Worm (Caenorhabditis elegans) whole organism, L4/young adult: Measurements from ENCODE around the gene pmk-2.

ENCODE experiments used
- W03F9.2 ChIP-seq: fragments of 150-350 bp; optimal IDR thresholded peaks from 2 replicates; lab custom pipeline; 2014; ENCODE audit warnings: missing biosample characterization, missing genetic modification characterization
- dao-5 ChIP-seq: sonication (generic microtip); optimal IDR thresholded peaks from 2 replicates; lab custom pipeline; 2016; ENCODE audit warnings: missing genotype, missing genetic modification characterization, moderate library complexity, missing compliant biosample characterization
- him-1 ChIP-seq: sonication (generic microtip); optimal IDR thresholded peaks from 2 replicates; lab custom pipeline; 2016; ENCODE audit warnings: missing genotype, missing genetic modification reagents, missing genetic modification characterization, missing compliant biosample characterization

Gene pmk-2

ce11 chrIV:8154966-8155365 lies 11.7 kb downstream of the pmk-2 start:
- TF ChIP-seq him-1 (tag; lab: Kevin White, UChicago) (no peak), W03F9.2 (no peak), dao-5 (tag; lab: Kevin White, UChicago) (no peak)

ce11 chrIV:8157161-8157560 lies 13.9 kb downstream of the pmk-2 start, which contains the start of gene B0218.5:
B0218.5 (minus strand) TSS chrIV:8157261.
- TF ChIP-seq W03F9.2: no peak
- TF ChIP-seq him-1 (tag; lab: Kevin White, UChicago): no peak

- TF ChIP-seq W03F9.2: no peak
- TF ChIP-seq dao-5 (tag; lab: Kevin White, UChicago): no peak
- TF ChIP-seq him-1 (tag; lab: Kevin White, UChicago): no peak
Measured at ce11 chrIV:8159087-8159486, 15.8 kb downstream of the pmk-2 start, which contains the start of gene faah-1. faah-1 (plus strand) TSS chrIV:8159387.

- TF ChIP-seq dao-5 (tag; lab: Kevin White, UChicago): no peak
- TF ChIP-seq W03F9.2: no peak
- no peak for TF ChIP-seq him-1 (tag; lab: Kevin White, UChicago)
Measured at ce11 chrIV:8159995-8160394, 16.7 kb downstream of the pmk-2 start.

- TF ChIP-seq W03F9.2: no peak
- no peak for TF ChIP-seq dao-5 (tag; lab: Kevin White, UChicago)
- TF ChIP-seq him-1 (tag; lab: Kevin White, UChicago): no peak
Measured at ce11 chrIV:8161774-8162173, 18.5 kb downstream of the pmk-2 start.

- TF ChIP-seq him-1 (tag; lab: Kevin White, UChicago): no peak
- no peak for TF ChIP-seq dao-5 (tag; lab: Kevin White, UChicago)
- TF ChIP-seq W03F9.2: no peak
Measured at ce11 chrIV:8163687-8164086, 20.4 kb downstream of the pmk-2 start, which contains the start of gene clec-51. clec-51 (minus strand) TSS chrIV:8163800.

- no peak for TF ChIP-seq dao-5 (tag; lab: Kevin White, UChicago)
- no peak for TF ChIP-seq him-1 (tag; lab: Kevin White, UChicago)
- TF ChIP-seq W03F9.2: no peak
Measured at ce11 chrIV:8164515-8164914, 21.2 kb downstream of the pmk-2 start.

- TF ChIP-seq W03F9.2: no peak
- TF ChIP-seq him-1 (tag; lab: Kevin White, UChicago): no peak
- TF ChIP-seq dao-5 (tag; lab: Kevin White, UChicago): no peak
Measured at ce11 chrIV:8165950-8166349, 22.6 kb downstream of the pmk-2 start, which contains the start of gene B0218.7. B0218.7 (minus strand) TSS chrIV:8166050.

ce11 chrIV:8168660-8169059 lies 25.4 kb downstream of the pmk-2 start, which contains the start of gene clec-52:
clec-52 (minus strand) TSS chrIV:8168760.
- TF ChIP-seq him-1 (tag; lab: Kevin White, UChicago) (no peak), W03F9.2 (no peak), dao-5 (tag; lab: Kevin White, UChicago) (no peak)

- TF ChIP-seq him-1 (tag; lab: Kevin White, UChicago) (no peak), dao-5 (tag; lab: Kevin White, UChicago) (no peak), W03F9.2 (no peak)
Measured at ce11 chrIV:8169674-8170073, 26.4 kb downstream of the pmk-2 start, which contains the start of gene C07G1.15. C07G1.15 (plus strand) TSS chrIV:8169974.

- TF ChIP-seq him-1 (tag; lab: Kevin White, UChicago): no peak
- no peak for TF ChIP-seq dao-5 (tag; lab: Kevin White, UChicago)
- TF ChIP-seq W03F9.2: no peak
Measured at ce11 chrIV:8170264-8170663, 27.0 kb downstream of the pmk-2 start.

- no peak for TF ChIP-seq dao-5 (tag; lab: Kevin White, UChicago)
- no peak for TF ChIP-seq him-1 (tag; lab: Kevin White, UChicago)
- TF ChIP-seq W03F9.2: no peak
Measured at ce11 chrIV:8171376-8171775, 28.1 kb downstream of the pmk-2 start.

- TF ChIP-seq dao-5 (tag; lab: Kevin White, UChicago) (no peak), him-1 (tag; lab: Kevin White, UChicago) (no peak), W03F9.2 (no peak)
Measured at ce11 chrIV:8173610-8174009, 30.3 kb downstream of the pmk-2 start.

ce11 chrIV:8174792-8175191 lies 31.5 kb downstream of the pmk-2 start:
- TF ChIP-seq dao-5 (tag; lab: Kevin White, UChicago) (no peak), him-1 (tag; lab: Kevin White, UChicago) (no peak), W03F9.2 (no peak)
